Worm (Caenorhabditis elegans) whole organism, L4/young adult: ENCODE data around the gene Y41D4A.4.

Source experiments
- W03F9.2 ChIP-seq: fragments of 150-350 bp; optimal IDR thresholded peaks from 2 replicates; lab custom pipeline; 2014; ENCODE audit warnings: missing biosample characterization, missing genetic modification characterization
- dao-5 ChIP-seq: sonication (generic microtip); optimal IDR thresholded peaks from 2 replicates; lab custom pipeline; 2016; ENCODE audit warnings: missing genotype, missing genetic modification characterization, moderate library complexity, missing compliant biosample characterization
- him-1 ChIP-seq: sonication (generic microtip); optimal IDR thresholded peaks from 2 replicates; lab custom pipeline; 2016; ENCODE audit warnings: missing genotype, missing genetic modification reagents, missing genetic modification characterization, missing compliant biosample characterization

Gene Y41D4A.4

ce11 chrIV:1768288-1768687, 22.5 kb downstream of the Y41D4A.4 start, which contains the start of gene col-108:
Gene col-108 (plus strand): TSS chrIV:1768588.
- TF ChIP-seq dao-5 (tag; lab: Kevin White, UChicago) (no peak), W03F9.2 (tag; lab: Kevin White, UChicago) (no peak), him-1 (tag; lab: Kevin White, UChicago) (no peak)

ce11 chrIV:1769074-1769473, 23.3 kb downstream of the Y41D4A.4 start:
- TF ChIP-seq W03F9.2 (tag; lab: Kevin White, UChicago) (no peak), dao-5 (tag; lab: Kevin White, UChicago) (no peak), him-1 (tag; lab: Kevin White, UChicago) (no peak)

DNA sequence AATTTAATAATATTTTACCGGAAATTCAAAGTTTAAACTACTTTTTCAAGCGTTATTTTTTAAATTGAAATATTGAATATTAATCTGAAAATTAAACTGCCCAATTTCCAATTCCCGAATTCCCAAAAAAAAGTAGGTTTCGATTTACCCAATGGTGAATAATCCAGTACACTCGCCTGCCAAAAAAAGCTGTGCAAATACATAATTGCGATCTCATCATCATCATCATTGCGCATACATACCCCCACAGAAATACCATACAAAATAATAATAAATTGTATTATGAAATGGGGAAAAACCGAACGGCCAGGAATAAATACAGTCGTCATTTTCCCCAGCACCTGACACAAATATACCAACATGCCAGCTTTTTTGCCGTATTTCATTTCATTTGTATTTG, 26.0 kb downstream of the Y41D4A.4 start, which contains the start of gene Y41D4A.1:
Y41D4A.1 (plus strand) TSS at position 301 of the 400 bp plus-strand sequence.
- TF ChIP-seq him-1 (tag; lab: Kevin White, UChicago) (no peak), W03F9.2 (tag; lab: Kevin White, UChicago) (no peak), dao-5 (tag; lab: Kevin White, UChicago) (no peak)

DNA sequence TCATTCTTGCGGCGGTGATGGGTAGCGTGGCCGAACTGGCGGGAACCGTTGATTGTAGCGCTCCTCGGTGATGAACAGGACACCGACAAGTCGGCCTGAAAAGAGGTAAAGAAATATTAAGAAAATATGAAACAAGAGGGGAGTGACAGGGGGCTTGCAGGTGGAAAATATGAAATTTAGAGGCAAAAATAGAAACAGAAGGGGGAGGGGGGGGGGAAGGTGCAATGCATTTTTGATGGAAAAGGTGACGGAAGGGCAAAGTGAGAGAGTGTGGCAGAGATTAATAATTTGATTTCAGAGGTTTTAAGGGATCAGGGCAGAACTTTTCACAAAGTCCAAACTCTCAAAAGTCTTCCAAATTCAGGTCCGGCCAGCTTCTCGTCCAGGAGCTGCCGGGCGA, 35.8 kb downstream of the Y41D4A.4 start, which contains the start of gene frpr-19:
frpr-19 (minus strand) TSS at position 101 of the 400 bp plus-strand sequence.
- TF ChIP-seq W03F9.2 (tag; lab: Kevin White, UChicago) (no peak), dao-5 (tag; lab: Kevin White, UChicago) (no peak)

ce11 chrIV:1785156-1785555, 39.4 kb downstream of the Y41D4A.4 start:
- TF ChIP-seq W03F9.2 (tag; lab: Kevin White, UChicago): no peak
- no peak for TF ChIP-seq dao-5 (tag; lab: Kevin White, UChicago)
- no peak for TF ChIP-seq him-1 (tag; lab: Kevin White, UChicago)

- no peak for TF ChIP-seq him-1 (tag; lab: Kevin White, UChicago)
- TF ChIP-seq dao-5 (tag; lab: Kevin White, UChicago): no peak
Observed at ce11 chrIV:1790677-1791076, 44.9 kb downstream of the Y41D4A.4 start.

- TF ChIP-seq him-1 (tag; lab: Kevin White, UChicago) (no peak), W03F9.2 (tag; lab: Kevin White, UChicago) (no peak), dao-5 (tag; lab: Kevin White, UChicago) (no peak)
Observed at ce11 chrIV:1791775-1792174, 46.0 kb downstream of the Y41D4A.4 start.
